Worm (Caenorhabditis elegans) whole organism, midembryonic: ENCODE measurements around the gene hacl-1.

Source experiments
- T22C8.4 ChIP-seq: fragments of 200-800 bp; sonication (Bioruptor generic); IDR thresholded peaks from 2 replicates; pipeline ENCODE4 v1.3.6; 2022; ENCODE audit warnings: missing genetic modification characterization, missing compliant biosample characterization
- cog-1 ChIP-seq: sonication (generic microtip); optimal IDR thresholded peaks from 2 replicates; lab custom pipeline; 2016; ENCODE audit warnings: missing genetic modification characterization, missing compliant biosample characterization
- flt-1 ChIP-seq: fragments of 200-800 bp; sonication (Bioruptor generic); IDR thresholded peaks from 2 replicates; pipeline ENCODE4 v1.3.6; 2022; ENCODE audit warnings: missing genetic modification characterization, missing compliant biosample characterization
- klf-2 ChIP-seq: fragments of 200-800 bp; sonication (Bioruptor generic); conservative IDR thresholded peaks from 2 replicates; pipeline ENCODE4 v1.3.6; 2022; ENCODE audit warnings: missing genetic modification reagents, missing genetic modification characterization, missing compliant biosample characterization
- med-1 ChIP-seq: sonication (generic microtip); optimal IDR thresholded peaks from 2 replicates; lab custom pipeline; 2017; ENCODE audit warnings: missing genetic modification characterization, mild to moderate bottlenecking, missing compliant biosample characterization, antibody characterized with exemption, missing genetic modification reagents; ENCODE audit not compliant: insufficient read depth
- ref-1 ChIP-seq: fragments of 200-800 bp; sonication (Bioruptor generic); conservative IDR thresholded peaks from 2 replicates; pipeline ENCODE4 v1.3.6; 2022; ENCODE audit warnings: missing genetic modification reagents, missing genetic modification characterization, missing compliant biosample characterization
- tab-1 ChIP-seq: fragments of 200-800 bp; sonication (Bioruptor generic); IDR thresholded peaks from 2 replicates; pipeline ENCODE4 v1.3.6; 2022; ENCODE audit warnings: missing genetic modification characterization, missing compliant biosample characterization
- ztf-23 ChIP-seq: fragments of 200-800 bp; sonication (Bioruptor generic); IDR thresholded peaks from 2 replicates; pipeline ENCODE4 v1.3.6; 2022; ENCODE audit warnings: missing genetic modification reagents, missing genetic modification characterization, missing compliant biosample characterization
- ztf-29 ChIP-seq: fragments of 200-800 bp; sonication (Bioruptor generic); IDR thresholded peaks from 2 replicates; pipeline ENCODE4 v1.3.6; 2022; ENCODE audit warnings: missing genetic modification reagents, missing genetic modification characterization, missing compliant biosample characterization

The hacl-1 gene

DNA sequence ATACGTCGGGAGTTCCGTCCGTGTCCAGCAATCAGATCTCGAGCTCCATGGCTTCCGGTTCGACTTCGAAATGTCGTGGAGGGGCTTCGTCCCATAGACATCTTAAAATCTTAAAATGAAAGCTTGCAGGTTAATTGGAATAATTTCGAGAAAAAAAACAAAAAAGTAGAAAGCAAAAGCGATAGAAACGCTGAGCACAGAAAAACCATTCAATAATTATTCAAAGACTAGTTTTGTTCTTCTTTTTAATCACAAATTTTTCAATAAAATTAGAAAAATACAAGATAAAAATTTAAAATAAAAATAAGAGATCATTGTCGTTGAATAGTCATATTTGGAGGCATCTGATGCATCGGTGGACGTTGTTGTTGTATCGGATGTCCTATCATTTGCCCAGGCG lies 34.2 kb upstream of the hacl-1 start, which contains the start of gene age-1:
age-1 (minus strand) TSS at position 101 of the 400 bp plus-strand sequence.
- TF ChIP-seq cog-1 (tag; lab: Kevin White, UChicago) = no peak
- no peak for TF ChIP-seq flt-1 (GFP tag; lab: Robert Waterston, UW)
- TF ChIP-seq tab-1 (GFP tag; lab: Robert Waterston, UW) = no peak
- no peak for TF ChIP-seq ztf-23 (GFP tag; lab: Robert Waterston, UW)
- no peak for TF ChIP-seq med-1
- no peak for TF ChIP-seq ref-1 (GFP tag; lab: Robert Waterston, UW)
- TF ChIP-seq T22C8.4 (GFP tag; lab: Robert Waterston, UW) = no peak
- TF ChIP-seq ztf-29 (GFP tag; lab: Robert Waterston, UW) = no peak
- no peak for TF ChIP-seq klf-2 (GFP tag; lab: Robert Waterston, UW)

- TF ChIP-seq tab-1 (GFP tag; lab: Robert Waterston, UW) = no peak
- TF ChIP-seq ztf-29 (GFP tag; lab: Robert Waterston, UW) = no peak
- TF ChIP-seq T22C8.4 (GFP tag; lab: Robert Waterston, UW) = no peak
- TF ChIP-seq cog-1 (tag; lab: Kevin White, UChicago) = no peak
- no peak for TF ChIP-seq klf-2 (GFP tag; lab: Robert Waterston, UW)
- no peak for TF ChIP-seq med-1
- TF ChIP-seq ztf-23 (GFP tag; lab: Robert Waterston, UW) = no peak
- TF ChIP-seq flt-1 (GFP tag; lab: Robert Waterston, UW) = no peak
- no peak for TF ChIP-seq ref-1 (GFP tag; lab: Robert Waterston, UW)
Observed at ce11 chrII:11521300-11521699, 28.5 kb upstream of the hacl-1 start, which contains the start of gene Y62F5A.10. Gene Y62F5A.10 (plus strand): TSS chrII:11521600.

ce11 chrII:11518184-11518583 lies 25.4 kb upstream of the hacl-1 start, which contains the start of gene B0334.10:
Gene B0334.10 (plus strand): TSS chrII:11518484.
- TF ChIP-seq ztf-29 (GFP tag; lab: Robert Waterston, UW) = no peak

DNA sequence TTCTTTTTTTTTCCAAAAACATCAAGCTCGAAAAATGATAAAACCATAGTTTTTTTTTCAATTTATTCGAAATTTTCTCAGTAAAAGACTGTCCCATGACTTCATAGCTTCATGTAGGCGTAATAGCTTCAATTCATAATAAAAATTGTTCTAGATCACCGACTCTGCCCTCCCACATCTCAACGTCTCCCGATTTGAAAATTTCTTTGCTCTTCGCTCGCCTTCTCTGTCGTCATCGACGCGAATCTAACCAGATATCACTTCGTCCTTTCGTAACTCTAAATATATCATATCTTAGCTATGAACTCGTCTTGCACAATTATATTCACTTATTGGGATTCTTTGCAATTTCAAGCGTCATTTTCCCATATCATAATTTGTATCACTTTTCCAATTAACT lies 22.0 kb upstream of the hacl-1 start, which contains the start of gene srh-44:
srh-44 (plus strand) TSS at position 301 of the 400 bp plus-strand sequence.
- TF ChIP-seq T22C8.4 (GFP tag; lab: Robert Waterston, UW) (no peak), ref-1 (GFP tag; lab: Robert Waterston, UW) (no peak), med-1 (no peak), ztf-29 (GFP tag; lab: Robert Waterston, UW) (no peak), klf-2 (GFP tag; lab: Robert Waterston, UW) (no peak), cog-1 (tag; lab: Kevin White, UChicago) (no peak), tab-1 (GFP tag; lab: Robert Waterston, UW) (no peak), flt-1 (GFP tag; lab: Robert Waterston, UW) (no peak), ztf-23 (GFP tag; lab: Robert Waterston, UW) (no peak)

DNA sequence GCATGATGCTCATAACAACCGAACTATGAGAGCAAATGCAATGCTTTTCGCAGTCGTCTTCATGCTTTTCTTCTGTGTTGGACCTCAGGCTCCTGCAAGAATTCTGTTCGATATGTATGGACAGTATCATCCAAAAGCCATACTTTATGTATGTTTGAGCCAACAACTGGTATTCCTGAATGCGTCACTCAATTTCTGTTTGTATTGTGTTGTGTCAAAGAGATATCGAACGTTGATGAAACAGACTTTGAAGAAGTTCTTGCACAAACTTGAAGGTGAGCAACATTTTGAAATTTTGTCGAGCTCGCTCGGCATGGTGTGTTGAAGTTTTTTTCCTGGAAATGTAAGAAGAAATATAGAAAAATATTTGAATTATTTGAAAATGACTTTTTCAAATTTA lies 20.2 kb upstream of the hacl-1 start:
- TF ChIP-seq klf-2 (GFP tag; lab: Robert Waterston, UW) = no peak
- no peak for TF ChIP-seq flt-1 (GFP tag; lab: Robert Waterston, UW)
- no peak for TF ChIP-seq cog-1 (tag; lab: Kevin White, UChicago)
- no peak for TF ChIP-seq tab-1 (GFP tag; lab: Robert Waterston, UW)

- TF ChIP-seq ref-1 (GFP tag; lab: Robert Waterston, UW) (no peak), ztf-29 (GFP tag; lab: Robert Waterston, UW) (no peak), flt-1 (GFP tag; lab: Robert Waterston, UW) (no peak), klf-2 (GFP tag; lab: Robert Waterston, UW) (no peak), med-1 (no peak), tab-1 (GFP tag; lab: Robert Waterston, UW) (no peak), T22C8.4 (GFP tag; lab: Robert Waterston, UW) (no peak), ztf-23 (GFP tag; lab: Robert Waterston, UW) (no peak), cog-1 (tag; lab: Kevin White, UChicago) (no peak)
Observed at ce11 chrII:11510373-11510772, 17.6 kb upstream of the hacl-1 start, which contains the start of gene npr-41. Gene npr-41 (plus strand): TSS chrII:11510673.

ce11 chrII:11503761-11504160 lies 11.0 kb upstream of the hacl-1 start:
- TF ChIP-seq ztf-29 (GFP tag; lab: Robert Waterston, UW) (peak; percentile 67; the same call in 1 of the 2 replicates), cog-1 (tag; lab: Kevin White, UChicago) (no peak), flt-1 (GFP tag; lab: Robert Waterston, UW) (no peak)

DNA sequence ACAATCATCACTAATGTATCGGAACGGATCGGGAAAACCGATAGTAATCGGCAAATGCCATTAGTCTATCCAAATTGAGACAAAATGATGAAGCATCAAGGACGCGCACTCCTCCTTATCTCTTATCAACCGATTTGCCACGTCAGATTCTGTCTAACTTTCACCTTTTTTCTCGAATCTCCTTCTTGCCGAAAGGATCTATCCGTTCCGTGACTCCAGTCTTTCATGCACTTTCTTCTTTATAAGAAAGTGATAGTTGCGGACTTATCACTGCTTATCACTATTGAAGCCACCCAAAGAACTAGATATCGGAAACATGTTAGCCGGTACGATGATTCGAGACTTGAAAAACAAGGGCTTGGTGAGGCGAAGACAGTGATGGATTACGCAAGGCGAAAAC lies 9.2 kb upstream of the hacl-1 start:
- no peak for TF ChIP-seq ztf-29 (GFP tag; lab: Robert Waterston, UW)

ce11 chrII:11500198-11500597 lies 7.4 kb upstream of the hacl-1 start, which contains the start of gene B0334.20:
Gene B0334.20 (minus strand): TSS chrII:11500459.
- TF ChIP-seq tab-1 (GFP tag; lab: Robert Waterston, UW) = no peak
- TF ChIP-seq cog-1 (tag; lab: Kevin White, UChicago) = no peak
- no peak for TF ChIP-seq ztf-29 (GFP tag; lab: Robert Waterston, UW)
- no peak for TF ChIP-seq med-1
- TF ChIP-seq ztf-23 (GFP tag; lab: Robert Waterston, UW) = no peak
- TF ChIP-seq ref-1 (GFP tag; lab: Robert Waterston, UW) = no peak
- TF ChIP-seq flt-1 (GFP tag; lab: Robert Waterston, UW) = no peak
- TF ChIP-seq klf-2 (GFP tag; lab: Robert Waterston, UW) = no peak
- TF ChIP-seq T22C8.4 (GFP tag; lab: Robert Waterston, UW) = no peak

DNA sequence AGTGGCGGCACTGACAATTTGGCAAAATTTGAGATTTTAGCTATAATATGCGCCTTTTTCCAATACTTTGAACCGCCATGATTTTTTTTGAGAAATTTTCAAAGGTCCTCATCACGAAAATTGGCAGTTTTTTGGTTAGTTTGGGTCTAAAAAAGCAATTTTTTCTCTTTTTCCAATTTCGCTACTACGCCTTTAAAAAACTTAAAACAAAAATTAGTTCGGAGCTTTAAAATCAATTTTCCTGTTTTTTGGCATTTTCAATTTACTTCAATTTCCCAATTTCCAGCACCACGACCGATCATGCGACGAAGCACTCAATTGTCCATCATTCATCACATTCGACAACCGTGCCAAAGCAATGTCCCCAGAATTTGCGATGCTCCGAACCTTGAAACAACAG lies 4.6 kb upstream of the hacl-1 start, which contains the start of gene B0334.5:
B0334.5 (plus strand) TSS at position 301 of the 400 bp plus-strand sequence.
- TF ChIP-seq ztf-23 (GFP tag; lab: Robert Waterston, UW) (0 out of 2 replicates have a peak, but pooled peaks have one; percentile 31), med-1 (no peak), klf-2 (GFP tag; lab: Robert Waterston, UW) (no peak), tab-1 (GFP tag; lab: Robert Waterston, UW) (no peak), cog-1 (tag; lab: Kevin White, UChicago) (no peak)
